Worm (Caenorhabditis elegans) whole organism, L2 larva: Measurements from ENCODE around the gene tba-4.

Source experiments
- ZK546.5 ChIP-seq: sonication (generic microtip); optimal IDR thresholded peaks from 2 replicates; lab custom pipeline; 2017; ENCODE audit warnings: missing biosample characterization, missing genetic modification characterization
- elt-1 ChIP-seq: fragments of 150-350 bp; optimal IDR thresholded peaks from 2 replicates; lab custom pipeline; 2014; ENCODE audit warnings: missing biosample characterization, missing genetic modification characterization
- nhr-11 ChIP-seq: fragments of 150-350 bp; optimal IDR thresholded peaks from 2 replicates; lab custom pipeline; 2014; ENCODE audit warnings: missing biosample characterization, missing genetic modification characterization
- zag-1 ChIP-seq: fragments of 150-350 bp; optimal IDR thresholded peaks from 2 replicates; lab custom pipeline; 2014; ENCODE audit warnings: missing biosample characterization, missing genetic modification characterization
- ztf-11 ChIP-seq: sonication (generic microtip); optimal IDR thresholded peaks from 2 replicates; lab custom pipeline; 2017; ENCODE audit warnings: missing biosample characterization, missing genetic modification characterization

DNA sequence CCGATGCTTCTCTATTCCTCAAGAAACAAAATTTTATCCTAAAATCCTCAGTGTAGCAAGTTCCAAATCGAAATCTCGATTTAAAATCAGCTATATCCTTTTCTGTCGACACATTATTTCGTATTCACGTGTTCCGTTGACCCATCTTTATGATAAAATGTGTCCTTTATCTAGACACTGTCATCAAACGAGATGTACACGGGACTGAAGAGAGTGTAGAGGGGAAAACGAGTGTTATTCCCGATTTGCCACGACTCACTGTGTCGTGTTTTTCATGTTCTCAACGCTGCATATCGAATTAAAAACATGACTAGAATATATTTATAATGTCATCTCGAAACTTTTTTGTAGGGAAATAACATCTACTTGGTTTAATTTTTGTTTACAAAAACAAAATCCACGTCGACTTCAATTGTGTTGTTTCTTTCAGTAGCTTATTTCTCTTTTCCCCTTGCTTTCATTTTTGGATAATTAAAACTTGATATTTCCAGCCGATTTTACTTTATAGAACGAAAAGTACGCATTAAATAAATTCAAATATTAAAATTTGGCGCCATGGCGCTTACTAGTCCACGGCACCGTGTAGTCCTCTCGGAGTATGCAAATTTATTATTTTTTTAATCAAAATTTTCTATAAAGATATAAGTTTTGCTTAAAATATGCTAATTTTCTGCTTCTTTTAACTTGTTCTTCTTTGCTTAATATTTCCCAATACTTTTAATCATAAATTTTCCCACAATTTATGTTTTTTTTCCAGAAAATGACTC, 7.5 kb downstream of the tba-4 start, which contains the start of gene metr-1:
- TF ChIP-seq nhr-11 (tag; lab: Kevin White, UChicago), result no peak
- TF ChIP-seq elt-1 (tag; lab: Kevin White, UChicago), result no peak
- no peak for TF ChIP-seq ztf-11 (tag; lab: Kevin White, UChicago)
- TF ChIP-seq ZK546.5 (tag; lab: Kevin White, UChicago), result no peak
- no peak for TF ChIP-seq zag-1 (tag; lab: Kevin White, UChicago)
